Fruit fly (Drosophila melanogaster): Measurements from ENCODE around the gene Tango4.

DNA sequence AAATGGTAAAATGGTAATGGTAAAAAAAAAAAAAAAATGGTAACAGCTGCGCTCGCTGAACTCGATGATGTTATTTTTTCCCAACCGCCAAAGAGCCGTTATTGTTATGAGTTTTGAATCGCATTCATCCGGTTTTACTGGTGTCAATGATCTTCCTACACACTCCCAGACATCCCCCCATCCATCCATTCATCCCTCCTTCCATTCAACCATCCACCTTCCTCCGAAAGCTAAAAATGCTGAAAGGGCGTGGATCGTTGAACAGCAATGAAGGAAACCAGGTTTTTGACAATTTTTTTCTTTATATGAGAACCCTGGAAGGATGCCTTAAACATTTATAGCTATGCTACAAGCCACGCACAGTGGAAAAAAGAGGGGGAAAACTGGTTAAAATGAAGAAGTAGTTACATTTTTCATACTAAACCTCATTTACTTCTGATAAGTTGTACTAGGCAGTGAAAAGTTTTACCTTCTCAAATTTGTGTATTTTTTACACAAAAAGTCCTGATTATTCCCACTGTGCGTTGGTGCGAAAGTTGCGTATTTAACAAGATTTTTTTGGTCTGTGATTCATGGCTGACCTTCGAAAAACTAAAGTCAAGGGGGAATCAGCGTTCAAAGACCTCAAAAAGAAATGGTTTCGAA lies 20.8 kb upstream of the Tango4 start:
- no peak for TF ChIP-seq pan (optimal IDR thresholded peaks at IDR 0.05)
- TF ChIP-seq GATAd (GFP tag; optimal IDR thresholded peaks at IDR 0.05): no peak
- TF ChIP-seq CrebA (GFP tag; optimal IDR thresholded peaks at IDR 0.05; ENCODE audit: borderline replicate concordance): no peak

Measured in whole organism, wandering third instar larva.